Worm (Caenorhabditis elegans) whole organism, L2 larva: ENCODE measurements around the gene C31E10.5.
A peak's percentile ranks its signal among the peaks of the same experiment; 100 is the strongest.

Experiments used
- C34F6.9 ChIP-seq: fragments of 150-350 bp; optimal IDR thresholded peaks from 2 replicates; lab custom pipeline; 2014; ENCODE audit warnings: missing biosample characterization, missing genetic modification characterization
- F13H6.1 ChIP-seq: sonication (generic microtip); optimal IDR thresholded peaks from 2 replicates; lab custom pipeline; 2016; ENCODE audit warnings: missing genetic modification characterization, missing compliant biosample characterization
- R02D3.7 ChIP-seq: fragments of 150-350 bp; optimal IDR thresholded peaks from 2 replicates; lab custom pipeline; 2014; ENCODE audit warnings: missing biosample characterization, missing genetic modification characterization
- Y55F3AM.14 ChIP-seq: fragments of 200-800 bp; sonication (Bioruptor generic); optimal IDR thresholded peaks from 2 replicates; lab custom pipeline; 2018; ENCODE audit warnings: mild to moderate bottlenecking, missing genetic modification characterization, missing compliant biosample characterization
- ZK546.5 ChIP-seq: sonication (generic microtip); optimal IDR thresholded peaks from 2 replicates; lab custom pipeline; 2017; ENCODE audit warnings: missing biosample characterization, missing genetic modification characterization
- alr-1 ChIP-seq: fragments of 150-350 bp; optimal IDR thresholded peaks from 2 replicates; lab custom pipeline; 2014; ENCODE audit warnings: missing biosample characterization, missing genetic modification characterization
- aly-2 ChIP-seq: fragments of 150-350 bp; optimal IDR thresholded peaks from 2 replicates; lab custom pipeline; 2014; ENCODE audit warnings: missing biosample characterization, missing genetic modification characterization
- ama-1 ChIP-seq: fragments of 150-350 bp; optimal IDR thresholded peaks from 2 replicates; lab custom pipeline; 2018; ENCODE audit warnings: inconsistent platforms
- blmp-1 ChIP-seq: sonication (generic microtip); optimal IDR thresholded peaks from 2 replicates; lab custom pipeline; 2017; ENCODE audit warnings: missing genetic modification characterization, mild to moderate bottlenecking, missing compliant biosample characterization, antibody characterized with exemption, moderate library complexity; ENCODE audit not compliant: insufficient read depth
- crh-2 ChIP-seq: sonication (generic microtip); optimal IDR thresholded peaks from 2 replicates; lab custom pipeline; 2017; ENCODE audit warnings: missing biosample characterization, missing genetic modification characterization
- dmd-4 ChIP-seq: sonication (generic microtip); optimal IDR thresholded peaks from 2 replicates; lab custom pipeline; 2017; ENCODE audit warnings: missing biosample characterization, missing genetic modification characterization
- egl-27 ChIP-seq: sonication (generic microtip); optimal IDR thresholded peaks from 3 replicates; lab custom pipeline; 2017; ENCODE audit warnings: missing biosample characterization, missing genetic modification reagents, missing genetic modification characterization
- elt-1 ChIP-seq: fragments of 150-350 bp; optimal IDR thresholded peaks from 2 replicates; lab custom pipeline; 2014; ENCODE audit warnings: missing biosample characterization, missing genetic modification characterization
- elt-3 ChIP-seq: sonication (generic microtip); optimal IDR thresholded peaks from 2 replicates; lab custom pipeline; 2017; ENCODE audit warnings: missing biosample characterization, missing genetic modification characterization
- fos-1 ChIP-seq: fragments of 150-350 bp; optimal IDR thresholded peaks from 2 replicates; lab custom pipeline; 2014; ENCODE audit warnings: missing biosample characterization, missing genetic modification characterization
- gmeb-1 ChIP-seq: fragments of 150-350 bp; optimal IDR thresholded peaks from 2 replicates; lab custom pipeline; 2014; ENCODE audit warnings: missing biosample characterization, missing genetic modification characterization
- lin-11 ChIP-seq: fragments of 150-350 bp; sonication (generic microtip); optimal IDR thresholded peaks from 2 replicates; lab custom pipeline; 2014; ENCODE audit warnings: missing biosample characterization, missing genetic modification characterization, inconsistent platforms, mixed read lengths
- lin-13 ChIP-seq: fragments of 150-350 bp; optimal IDR thresholded peaks from 2 replicates; lab custom pipeline; 2014; ENCODE audit warnings: missing biosample characterization, missing genetic modification reagents, missing genetic modification characterization
- lin-39 ChIP-seq: fragments of 150-350 bp; optimal IDR thresholded peaks from 2 replicates; lab custom pipeline; 2014; ENCODE audit warnings: missing biosample characterization, missing genetic modification reagents, missing genetic modification characterization
- lsy-2 ChIP-seq, 2 experiments: fragments of 150-350 bp in 1 of 2; sonication (generic microtip) in 1 of 2; optimal IDR thresholded peaks; 2 replicates each; lab custom pipeline; 2014 to 2017; ENCODE audit warnings: missing biosample characterization in 2 of 2, missing genetic modification characterization in 2 of 2
- mab-5 ChIP-seq: fragments of 150-350 bp; optimal IDR thresholded peaks from 2 replicates; lab custom pipeline; 2014; ENCODE audit warnings: missing biosample characterization, missing genetic modification characterization
- mdl-1 ChIP-seq, 2 experiments: fragments of 150-350 bp in 1 of 2; sonication (generic microtip) in 1 of 2; optimal IDR thresholded peaks; 2 replicates each; lab custom pipeline; 2017; ENCODE audit warnings: missing biosample characterization in 2 of 2, missing genetic modification characterization in 2 of 2
- nhr-10 ChIP-seq: sonication (generic microtip); optimal IDR thresholded peaks from 2 replicates; lab custom pipeline; 2017; ENCODE audit warnings: missing biosample characterization, missing genetic modification characterization
- nhr-11 ChIP-seq: fragments of 150-350 bp; optimal IDR thresholded peaks from 2 replicates; lab custom pipeline; 2014; ENCODE audit warnings: missing biosample characterization, missing genetic modification characterization
- nhr-12 ChIP-seq: fragments of 150-350 bp; optimal IDR thresholded peaks from 2 replicates; lab custom pipeline; 2014; ENCODE audit warnings: missing biosample characterization, missing genetic modification characterization
- nhr-129 ChIP-seq: fragments of 150-350 bp; optimal IDR thresholded peaks from 2 replicates; lab custom pipeline; 2014; ENCODE audit warnings: missing biosample characterization, missing genetic modification characterization
- nhr-21 ChIP-seq: fragments of 150-350 bp; optimal IDR thresholded peaks from 2 replicates; lab custom pipeline; 2014; ENCODE audit warnings: missing biosample characterization, missing genetic modification characterization
- nhr-23 ChIP-seq: fragments of 150-350 bp; optimal IDR thresholded peaks from 2 replicates; lab custom pipeline; 2014; ENCODE audit warnings: missing biosample characterization, missing genetic modification reagents, missing genetic modification characterization
- nhr-237 ChIP-seq: fragments of 150-350 bp; optimal IDR thresholded peaks from 2 replicates; lab custom pipeline; 2014; ENCODE audit warnings: missing biosample characterization, missing genetic modification characterization
- nhr-25 ChIP-seq: fragments of 150-350 bp; sonication (generic microtip); optimal IDR thresholded peaks from 3 replicates; lab custom pipeline; 2014; ENCODE audit warnings: missing biosample characterization, missing genetic modification characterization
- nhr-6 ChIP-seq: fragments of 150-350 bp; optimal IDR thresholded peaks from 2 replicates; lab custom pipeline; 2014; ENCODE audit warnings: missing biosample characterization, missing genetic modification characterization
- nhr-77 ChIP-seq: fragments of 150-350 bp; optimal IDR thresholded peaks from 2 replicates; lab custom pipeline; 2014; ENCODE audit warnings: missing biosample characterization, missing genetic modification characterization
- peb-1 ChIP-seq: fragments of 150-350 bp; optimal IDR thresholded peaks from 2 replicates; lab custom pipeline; 2014; ENCODE audit warnings: missing biosample characterization, missing genetic modification characterization
- sem-4 ChIP-seq: fragments of 150-350 bp; optimal IDR thresholded peaks from 2 replicates; lab custom pipeline; 2014; ENCODE audit warnings: missing biosample characterization, missing genetic modification reagents, missing genetic modification characterization
- skn-1 ChIP-seq: sonication (generic microtip); optimal IDR thresholded peaks from 2 replicates; lab custom pipeline; 2017; ENCODE audit warnings: missing biosample characterization, missing genetic modification characterization
- sma-3 ChIP-seq: sonication (generic microtip); optimal IDR thresholded peaks from 2 replicates; lab custom pipeline; 2016; ENCODE audit warnings: missing genetic modification reagents, missing genetic modification characterization, missing compliant biosample characterization
- sma-9 ChIP-seq, 2 experiments: fragments of 150-350 bp in 1 of 2; sonication (generic microtip) in 1 of 2; optimal IDR thresholded peaks; 2 replicates each; lab custom pipeline; 2014 to 2016; ENCODE audit warnings: missing genetic modification characterization in 2 of 2, mild to moderate bottlenecking in 1 of 2, missing biosample characterization in 1 of 2, missing compliant biosample characterization in 1 of 2, missing genetic modification reagents in 1 of 2, moderate library complexity in 1 of 2
- snpc-4 ChIP-seq: fragments of 150-350 bp; optimal IDR thresholded peaks from 2 replicates; lab custom pipeline; 2014; ENCODE audit warnings: missing biosample characterization, missing genetic modification characterization
- unc-39 ChIP-seq: fragments of 150-350 bp; optimal IDR thresholded peaks from 2 replicates; lab custom pipeline; 2014; ENCODE audit warnings: missing biosample characterization, missing genetic modification characterization
- unc-55 ChIP-seq: fragments of 150-350 bp; sonication (generic microtip); optimal IDR thresholded peaks from 3 replicates; lab custom pipeline; 2014; ENCODE audit warnings: missing biosample characterization, missing genetic modification reagents, missing genetic modification characterization
- unc-62 ChIP-seq: fragments of 150-350 bp; optimal IDR thresholded peaks from 2 replicates; lab custom pipeline; 2014; ENCODE audit warnings: missing biosample characterization, missing genetic modification reagents, missing genetic modification characterization
- zag-1 ChIP-seq: fragments of 150-350 bp; optimal IDR thresholded peaks from 2 replicates; lab custom pipeline; 2014; ENCODE audit warnings: missing biosample characterization, missing genetic modification characterization
- ztf-1 ChIP-seq: fragments of 200-800 bp; sonication (Bioruptor generic); conservative IDR thresholded peaks from 2 replicates; pipeline ENCODE4 v1.3.6; 2022; ENCODE audit warnings: missing genetic modification characterization, missing compliant biosample characterization
- ztf-11 ChIP-seq: sonication (generic microtip); optimal IDR thresholded peaks from 2 replicates; lab custom pipeline; 2017; ENCODE audit warnings: missing biosample characterization, missing genetic modification characterization
- ztf-4 ChIP-seq: fragments of 150-350 bp; optimal IDR thresholded peaks from 2 replicates; lab custom pipeline; 2014; ENCODE audit warnings: missing biosample characterization, missing genetic modification characterization

Gene C31E10.5

ce11 chrX:13969257-13969968 is 26.2 kb downstream of the C31E10.5 start:
- no peak for TF ChIP-seq nhr-77 (tag; lab: Kevin White, UChicago)
- peak; percentile 44 for TF ChIP-seq snpc-4 (tag; lab: Kevin White, UChicago)
- TF ChIP-seq elt-3 (tag; lab: Kevin White, UChicago), result no peak
- no peak for TF ChIP-seq ztf-1 (GFP tag; lab: Robert Waterston, UW)
- peak; percentile 10 to 82 for TF ChIP-seq mdl-1 (tag; optimal IDR thresholded peaks at IDR 0.05; lab: Kevin White, UChicago)
- no peak for TF ChIP-seq dmd-4 (tag; lab: Kevin White, UChicago)
- no peak for TF ChIP-seq unc-62 (GFP tag; lab: Kevin White, UChicago)
- TF ChIP-seq aly-2 (tag; lab: Kevin White, UChicago), result no peak
- peak; percentile 55 for TF ChIP-seq skn-1 (tag; lab: Kevin White, UChicago)
- TF ChIP-seq C34F6.9 (tag; lab: Kevin White, UChicago), result peak; percentile 89
- peak; percentile 84 for TF ChIP-seq nhr-6 (tag; lab: Kevin White, UChicago)
- peak; percentile 88 for TF ChIP-seq crh-2 (tag; lab: Kevin White, UChicago)
- TF ChIP-seq unc-39 (tag; lab: Kevin White, UChicago), result peak; percentile 18
- peak; percentile 88 for TF ChIP-seq fos-1 (tag; lab: Kevin White, UChicago)
- TF ChIP-seq nhr-129 (tag; lab: Kevin White, UChicago), result peak; percentile 94
- peak; percentile 93 for TF ChIP-seq F13H6.1 (tag; lab: Kevin White, UChicago)
- no peak for TF ChIP-seq nhr-23 (tag; lab: Kevin White, UChicago)
- TF ChIP-seq peb-1, result no peak
- peak; percentile 59 for TF ChIP-seq gmeb-1 (tag; lab: Kevin White, UChicago)
- TF ChIP-seq sem-4 (tag; lab: Kevin White, UChicago), result peak; percentile 85
- TF ChIP-seq blmp-1 (tag; lab: Kevin White, UChicago), result peak; percentile 32
- TF ChIP-seq nhr-10 (tag; lab: Kevin White, UChicago), result no peak
- peak; percentile 76 for TF ChIP-seq zag-1 (tag; lab: Kevin White, UChicago)
- peak; percentile 75 for TF ChIP-seq Y55F3AM.14 (GFP tag; lab: Kevin White, UChicago)
- no peak for TF ChIP-seq mab-5
- no peak for TF ChIP-seq ztf-11
- peak; percentile 73 for TF ChIP-seq lin-13 (GFP tag; lab: Kevin White, UChicago)
- peak; percentile 78 for TF ChIP-seq egl-27 (tag; lab: Kevin White, UChicago)
- TF ChIP-seq nhr-12 (tag; lab: Kevin White, UChicago), result no peak
- no peak for TF ChIP-seq elt-1 (tag; lab: Kevin White, UChicago)
- TF ChIP-seq ZK546.5, result no peak
- no peak for TF ChIP-seq nhr-11 (tag; lab: Kevin White, UChicago)
- TF ChIP-seq nhr-237 (tag; lab: Kevin White, UChicago), result no peak
- no peak for TF ChIP-seq ama-1
- TF ChIP-seq alr-1 (tag; lab: Kevin White, UChicago), result no peak
- TF ChIP-seq sma-9 (GFP tag; optimal IDR thresholded peaks at IDR 0.05; lab: Kevin White, UChicago), result peak; percentile 86
- TF ChIP-seq sma-9 (tag; optimal IDR thresholded peaks at IDR 0.05; lab: Kevin White, UChicago), result no peak
- no peak for TF ChIP-seq R02D3.7 (tag; lab: Kevin White, UChicago)
- no peak for TF ChIP-seq lin-39
- peak; percentile 79 for TF ChIP-seq unc-55
- TF ChIP-seq ztf-4 (tag; lab: Kevin White, UChicago), result peak; percentile 59
- peak; percentile 49 for TF ChIP-seq lin-11 (tag; lab: Kevin White, UChicago)
- TF ChIP-seq lsy-2 (tag; optimal IDR thresholded peaks at IDR 0.05; lab: Kevin White, UChicago), result peak; percentile 27 to 82
- peak; percentile 29 for TF ChIP-seq sma-3 (GFP tag; lab: Kevin White, UChicago)
- peak; percentile 54 for TF ChIP-seq nhr-21 (tag; lab: Kevin White, UChicago)
- no peak for TF ChIP-seq nhr-25 (tag; lab: Kevin White, UChicago)
- TF ChIP-seq, all 48 proteins: peak for 24
